Worm (Caenorhabditis elegans): Measurements from ENCODE around the gene T23F11.4.

The T23F11.4 gene

DNA sequence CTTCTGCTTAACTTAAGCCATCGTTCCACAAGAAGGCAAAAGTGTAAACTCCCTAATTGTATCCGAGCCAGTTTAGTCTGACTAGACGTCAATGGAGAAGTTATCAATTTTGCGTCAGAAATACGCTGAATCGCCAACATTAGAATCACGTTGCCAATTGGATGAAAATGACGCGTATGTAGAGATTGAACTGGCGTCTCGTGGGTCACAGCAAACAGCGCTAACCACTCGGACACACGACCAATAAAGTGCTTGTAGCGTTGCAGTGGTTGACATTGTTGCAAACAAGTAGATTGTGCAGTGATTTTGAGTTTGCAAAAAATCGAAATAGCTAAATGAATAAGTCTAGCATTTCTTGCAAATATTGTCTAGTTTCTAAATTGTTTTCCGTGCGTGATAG is 24.4 kb upstream of the T23F11.4 start (continued):
- TF ChIP-seq gmeb-2 (tag; optimal IDR thresholded peaks at IDR 0.05) (peak; percentile 80), hlh-13 (GFP tag; optimal IDR thresholded peaks at IDR 0.05) (peak; percentile 77), ztf-16 (tag; optimal IDR thresholded peaks at IDR 0.05) (peak; percentile 60), ceh-9 (tag; optimal IDR thresholded peaks at IDR 0.05) (peak; percentile 62), ceh-18 (tag; optimal IDR thresholded peaks at IDR 0.05) (peak; percentile 35), ceh-24 (tag; optimal IDR thresholded peaks at IDR 0.05) (peak; percentile 25), ahr-1 (tag; optimal IDR thresholded peaks at IDR 0.05) (peak; percentile 69), ref-2 (tag; optimal IDR thresholded peaks at IDR 0.05) (peak; percentile 88), elt-2 (tag; optimal IDR thresholded peaks at IDR 0.05) (peak; percentile 83), lin-11 (tag; optimal IDR thresholded peaks at IDR 0.05) (peak; percentile 65), hlh-30 (tag; optimal IDR thresholded peaks at IDR 0.05; ENCODE audit: insufficient read depth) (peak; percentile 69), C08G9.2 (tag; optimal IDR thresholded peaks at IDR 0.05) (peak; percentile 62), sox-4 (tag; optimal IDR thresholded peaks at IDR 0.05) (peak; percentile 72), unc-86 (tag; optimal IDR thresholded peaks at IDR 0.05) (peak; percentile 59), pat-9 (tag; optimal IDR thresholded peaks at IDR 0.05) (peak; percentile 74), odd-2 (tag; optimal IDR thresholded peaks at IDR 0.05) (no peak), ceh-19 (GFP tag; optimal IDR thresholded peaks at IDR 0.05) (peak; percentile 73), ceh-48 (tag; optimal IDR thresholded peaks at IDR 0.05) (peak; percentile 65), pha-4 (tag; optimal IDR thresholded peaks at IDR 0.05) (no peak), sox-2 (GFP tag; IDR thresholded peaks at IDR 0.05) (peak; percentile 65), mec-3 (tag; optimal IDR thresholded peaks at IDR 0.05; ENCODE audit: borderline replicate concordance) (no peak), K09A11.1 (tag; optimal IDR thresholded peaks at IDR 0.05; ENCODE audit: insufficient read depth) (peak; percentile 57), C38D4.7 (GFP tag; optimal IDR thresholded peaks at IDR 0.05) (peak; percentile 74)

DNA sequence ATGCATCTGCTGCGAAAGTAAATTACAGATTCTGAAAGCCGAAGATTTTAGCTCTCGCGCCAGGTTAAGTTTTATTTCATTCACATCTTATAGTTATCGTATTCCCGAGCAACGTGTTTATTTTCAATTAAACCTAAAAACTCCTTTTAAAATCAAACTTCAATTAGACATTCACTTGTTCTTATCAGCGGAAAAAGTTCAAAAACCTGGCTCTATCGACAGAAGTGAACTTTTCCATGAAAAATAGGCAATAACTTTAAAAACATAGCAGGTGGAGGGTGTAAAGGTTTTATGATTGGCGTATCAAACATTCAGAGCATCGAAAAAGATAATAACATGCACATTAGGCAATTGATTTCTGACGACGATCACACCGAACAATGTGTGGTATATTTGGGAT is 23.8 kb upstream of the T23F11.4 start, which contains the start of gene ppat-1:
ppat-1 (plus strand) TSS at position 316 of the 400 bp plus-strand sequence.
- TF ChIP-seq madf-2 (tag; optimal IDR thresholded peaks at IDR 0.05) (no peak), ahr-1 (tag; optimal IDR thresholded peaks at IDR 0.05) (no peak), ceh-19 (GFP tag; optimal IDR thresholded peaks at IDR 0.05) (no peak), K09A11.1 (tag; optimal IDR thresholded peaks at IDR 0.05; ENCODE audit: insufficient read depth) (no peak), ref-2 (tag; optimal IDR thresholded peaks at IDR 0.05) (no peak), hlh-6 (tag; optimal IDR thresholded peaks at IDR 0.05) (no peak)

DNA sequence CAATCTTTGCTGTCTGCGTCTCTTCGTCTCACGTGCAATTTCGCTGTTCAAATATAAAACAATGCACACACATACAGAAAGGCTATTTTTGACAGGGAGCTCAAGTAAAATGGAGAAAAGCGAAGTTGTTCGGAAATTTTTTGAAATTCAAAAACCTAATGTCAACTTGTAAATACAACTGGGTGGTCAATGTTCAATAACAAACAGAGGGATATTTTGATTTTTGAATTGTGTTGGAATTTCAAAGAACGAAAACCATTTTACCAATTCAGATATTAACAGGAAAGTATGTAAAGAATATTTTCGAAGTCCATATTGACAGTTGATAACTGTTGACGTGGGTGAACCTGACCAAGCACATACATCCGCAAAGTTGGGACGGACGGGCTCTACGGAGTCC is 23.2 kb upstream of the T23F11.4 start, which contains the start of gene tag-243:
tag-243 (minus strand) TSS at position 101 of the 400 bp plus-strand sequence.
- TF ChIP-seq fkh-6 (tag; optimal IDR thresholded peaks at IDR 0.05) (no peak), mec-3 (tag; optimal IDR thresholded peaks at IDR 0.05; ENCODE audit: borderline replicate concordance) (no peak), eyg-1 (tag; optimal IDR thresholded peaks at IDR 0.05) (no peak)

ce11 chrIII:4687134-4687533 is 22.0 kb upstream of the T23F11.4 start:
- no peak for TF ChIP-seq tbx-7 (tag; optimal IDR thresholded peaks at IDR 0.05)
- peak; percentile 5 for TF ChIP-seq ceh-18 (tag; optimal IDR thresholded peaks at IDR 0.05)

DNA sequence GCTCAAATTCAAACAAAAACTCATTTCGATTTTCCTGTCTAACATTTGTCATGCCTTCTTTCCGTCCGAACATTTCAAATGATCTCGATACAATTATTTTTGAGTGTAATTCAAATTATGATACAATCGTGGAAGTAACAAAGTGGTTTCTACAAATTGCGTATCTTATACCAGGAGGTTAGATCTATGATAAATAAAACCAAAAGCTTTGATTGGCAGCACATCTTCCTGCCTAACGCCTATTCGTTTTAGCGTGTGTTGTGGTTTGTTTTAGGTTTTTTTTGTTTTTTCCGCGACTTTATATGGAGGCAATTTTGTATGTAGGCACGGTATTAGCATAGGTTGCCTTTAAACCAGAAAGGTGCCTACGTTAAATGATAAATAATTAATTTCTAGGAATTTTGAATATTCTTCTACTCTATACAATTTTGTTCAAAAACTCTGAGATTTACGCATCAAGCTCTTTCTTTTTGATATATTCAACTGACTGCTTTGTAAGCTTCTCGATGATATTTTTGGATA is 14.9 kb upstream of the T23F11.4 start, which contains the start of gene srg-11:
srg-11 (plus strand) TSS at position 51 of the 522 bp plus-strand sequence.
- TF ChIP-seq mec-3 (tag; optimal IDR thresholded peaks at IDR 0.05; ENCODE audit: borderline replicate concordance) (no peak), eyg-1 (tag; optimal IDR thresholded peaks at IDR 0.05) (no peak), nhr-232 (tag; optimal IDR thresholded peaks at IDR 0.05) (no peak), fax-1 (tag; optimal IDR thresholded peaks at IDR 0.05) (no peak), fkh-10 (GFP tag; optimal IDR thresholded peaks at IDR 0.05) (no peak), ceh-31 (tag; optimal IDR thresholded peaks at IDR 0.05) (no peak), F13H6.1 (tag; optimal IDR thresholded peaks at IDR 0.05) (no peak), ztf-16 (tag; optimal IDR thresholded peaks at IDR 0.05) (no peak), unc-42 (tag; optimal IDR thresholded peaks at IDR 0.05) (no peak), zip-5 (tag; optimal IDR thresholded peaks at IDR 0.05) (no peak), gmeb-2 (tag; optimal IDR thresholded peaks at IDR 0.05) (no peak), pat-9 (tag; optimal IDR thresholded peaks at IDR 0.05) (no peak), syd-9 (tag; optimal IDR thresholded peaks at IDR 0.05) (no peak), unc-55 (GFP tag; optimal IDR thresholded peaks at IDR 0.05) (no peak), ceh-34 (tag; optimal IDR thresholded peaks at IDR 0.05) (no peak), ceh-24 (tag; optimal IDR thresholded peaks at IDR 0.05) (no peak), ceh-9 (tag; optimal IDR thresholded peaks at IDR 0.05) (no peak), elt-4 (tag; optimal IDR thresholded peaks at IDR 0.05) (no peak), ceh-22 (tag; optimal IDR thresholded peaks at IDR 0.05) (no peak)

Measured in whole organism, late embryonic.